Fruit fly (Drosophila melanogaster) whole organism, embryonic: ENCODE data around the gene heix.

Experiments used
- Abd-B ChIP-seq: fragments of 200-800 bp; sonication (Bioruptor generic); optimal IDR thresholded peaks from 2 replicates; lab custom pipeline; 2018; ENCODE audit warnings: missing biosample characterization, mild to moderate bottlenecking, missing genetic modification characterization, moderate library complexity
- CG10209 ChIP-seq: fragments of 200-800 bp; sonication (Bioruptor generic); optimal IDR thresholded peaks from 3 replicates; lab custom pipeline; 2017; ENCODE audit warnings: missing biosample characterization, mild to moderate bottlenecking, missing genetic modification characterization, missing genetic modification reagents
- CG1024 ChIP-seq: fragments of 200-800 bp; sonication (Bioruptor generic); IDR thresholded peaks from 2 replicates; pipeline ENCODE4 v1.3.6; 2022; ENCODE audit warnings: missing biosample characterization, missing genetic modification characterization
- CG13894 ChIP-seq: fragments of 200-800 bp; sonication (Bioruptor generic); optimal IDR thresholded peaks from 3 replicates; lab custom pipeline; 2018; ENCODE audit warnings: missing biosample characterization, mild to moderate bottlenecking, missing genetic modification characterization, moderate library complexity
- CG14441 ChIP-seq: fragments of 200-800 bp; sonication (Bioruptor generic); IDR thresholded peaks from 2 replicates; pipeline ENCODE4 v1.3.6; 2022; ENCODE audit warnings: missing biosample characterization, missing genetic modification characterization
- CG14667 ChIP-seq: fragments of 200-800 bp; sonication (Bioruptor generic); IDR thresholded peaks from 2 replicates; pipeline ENCODE4 v1.3.6; 2022; ENCODE audit warnings: missing biosample characterization, missing genetic modification characterization
- CG15514 ChIP-seq: fragments of 200-800 bp; sonication (Bioruptor generic); optimal IDR thresholded peaks from 3 replicates; lab custom pipeline; 2017; ENCODE audit warnings: missing biosample characterization, missing genetic modification characterization, mild to moderate bottlenecking, moderate library complexity, missing genetic modification reagents
- CG15601 ChIP-seq: fragments of 200-800 bp; sonication (Bioruptor generic); optimal IDR thresholded peaks from 3 replicates; lab custom pipeline; 2019; ENCODE audit warnings: missing biosample characterization, mild to moderate bottlenecking, missing genetic modification characterization, moderate library complexity
- CG18764 ChIP-seq: fragments of 200-800 bp; sonication (Bioruptor generic); optimal IDR thresholded peaks from 3 replicates; lab custom pipeline; 2016; ENCODE audit warnings: missing biosample characterization, missing genetic modification characterization
- CG2678 ChIP-seq: fragments of 200-800 bp; sonication (Bioruptor generic); optimal IDR thresholded peaks from 3 replicates; lab custom pipeline; 2019; ENCODE audit warnings: missing biosample characterization, mild to moderate bottlenecking, missing genetic modification characterization, moderate library complexity
- CG31365 ChIP-seq: fragments of 200-800 bp; sonication (Bioruptor generic); optimal IDR thresholded peaks from 2 replicates; lab custom pipeline; 2018; ENCODE audit warnings: missing biosample characterization, mild to moderate bottlenecking, missing genetic modification characterization
- CG31388 ChIP-seq: fragments of 200-800 bp; sonication (Bioruptor generic); optimal IDR thresholded peaks from 2 replicates; lab custom pipeline; 2016; ENCODE audit warnings: missing biosample characterization, missing genetic modification characterization
- CG4282 ChIP-seq: fragments of 200-800 bp; sonication (Bioruptor generic); optimal IDR thresholded peaks from 2 replicates; lab custom pipeline; 2016; ENCODE audit warnings: missing biosample characterization, missing genetic modification characterization
- CG4424 ChIP-seq: fragments of 200-800 bp; sonication (Bioruptor generic); optimal IDR thresholded peaks from 3 replicates; lab custom pipeline; 2016; ENCODE audit warnings: missing biosample characterization, missing genetic modification characterization
- CG6272 ChIP-seq: fragments of 200-800 bp; sonication (Bioruptor generic); IDR thresholded peaks from 2 replicates; pipeline ENCODE4 v1.3.6; 2022; ENCODE audit warnings: missing biosample characterization, missing genetic modification characterization
- CG6683 ChIP-seq: fragments of 200-800 bp; sonication (Bioruptor generic); optimal IDR thresholded peaks from 2 replicates; lab custom pipeline; 2017; ENCODE audit warnings: missing biosample characterization, mild to moderate bottlenecking, missing genetic modification characterization, missing genetic modification reagents
- CG8089 ChIP-seq: fragments of 200-800 bp; sonication (Bioruptor generic); optimal IDR thresholded peaks from 3 replicates; lab custom pipeline; 2016; ENCODE audit warnings: missing biosample characterization, missing genetic modification characterization
- CG8359 ChIP-seq: fragments of 200-800 bp; sonication (Bioruptor generic); optimal IDR thresholded peaks from 2 replicates; lab custom pipeline; 2017; ENCODE audit warnings: missing biosample characterization, mild to moderate bottlenecking, missing genetic modification characterization, borderline replicate concordance
- CHES-1-like ChIP-seq: fragments of 200-800 bp; sonication (Bioruptor generic); optimal IDR thresholded peaks from 2 replicates; lab custom pipeline; 2016; ENCODE audit warnings: missing biosample characterization, missing genetic modification characterization
- Dip3 ChIP-seq: fragments of 200-800 bp; sonication (Bioruptor generic); optimal IDR thresholded peaks from 3 replicates; lab custom pipeline; 2016; ENCODE audit warnings: missing biosample characterization, missing genetic modification characterization
- Elba2 ChIP-seq: fragments of 200-800 bp; sonication (Bioruptor generic); optimal IDR thresholded peaks from 3 replicates; lab custom pipeline; 2016; ENCODE audit warnings: missing biosample characterization, missing genetic modification characterization
- Gug ChIP-seq: fragments of 200-800 bp; sonication (Bioruptor generic); IDR thresholded peaks from 4 replicates; pipeline ENCODE4 v1.3.6; 2022; ENCODE audit warnings: missing biosample characterization, missing genetic modification characterization
- Hand ChIP-seq: fragments of 200-800 bp; sonication (Bioruptor generic); optimal IDR thresholded peaks from 2 replicates; lab custom pipeline; 2017; ENCODE audit warnings: mild to moderate bottlenecking, missing biosample characterization, missing genetic modification reagents, missing genetic modification characterization
- HmgZ ChIP-seq: fragments of 200-800 bp; sonication (Bioruptor generic); optimal IDR thresholded peaks from 2 replicates; lab custom pipeline; 2018; ENCODE audit warnings: missing biosample characterization, mild to moderate bottlenecking, missing genetic modification characterization
- MTF-1 ChIP-seq: fragments of 200-800 bp; sonication (Bioruptor generic); optimal IDR thresholded peaks from 2 replicates; lab custom pipeline; 2018; ENCODE audit warnings: missing biosample characterization, mild to moderate bottlenecking, missing genetic modification characterization, borderline replicate concordance
- Mad ChIP-seq: fragments of 200-800 bp; sonication (Bioruptor generic); optimal IDR thresholded peaks from 2 replicates; lab custom pipeline; 2016; ENCODE audit warnings: missing biosample characterization, missing genetic modification characterization
- NC2α ChIP-seq: fragments of 200-800 bp; sonication (Bioruptor generic); optimal IDR thresholded peaks from 2 replicates; lab custom pipeline; 2016; ENCODE audit warnings: missing biosample characterization, missing genetic modification characterization
- Pdp1 ChIP-seq, 2 experiments: fragments of 200-800 bp; sonication (Bioruptor generic); optimal IDR thresholded peaks; 3 replicates each; lab custom pipeline; 2016; ENCODE audit warnings: missing biosample characterization in 2 of 2, missing genetic modification characterization in 2 of 2, mild to moderate bottlenecking in 1 of 2, moderate library complexity in 1 of 2
- Ptx1 ChIP-seq: fragments of 200-800 bp; sonication (Bioruptor generic); IDR thresholded peaks from 2 replicates; pipeline ENCODE4 v1.3.6; 2022; ENCODE audit warnings: missing biosample characterization, missing genetic modification characterization
- Sox100B ChIP-seq: fragments of 200-800 bp; sonication (Bioruptor generic); optimal IDR thresholded peaks from 3 replicates; lab custom pipeline; 2018; ENCODE audit warnings: missing biosample characterization, mild to moderate bottlenecking, missing genetic modification characterization
- Sox102F ChIP-seq: fragments of 200-800 bp; sonication (Bioruptor generic); optimal IDR thresholded peaks from 2 replicates; lab custom pipeline; 2018; ENCODE audit warnings: missing biosample characterization, mild to moderate bottlenecking, missing genetic modification characterization, moderate library complexity
- Trl ChIP-seq, 3 experiments: fragments of >200 bp in 2 of 3; fragments of 200-800 bp in 1 of 3; sonication (Bioruptor generic) in 1 of 3; optimal IDR thresholded peaks; 2 replicates in 1 of 3; 3 replicates in 2 of 3; lab custom pipeline; 2016 to 2017; ENCODE audit warnings: missing biosample characterization in 1 of 3, missing genetic modification characterization in 1 of 3
- ab ChIP-seq: fragments of 200-800 bp; sonication (Bioruptor generic); optimal IDR thresholded peaks from 2 replicates; lab custom pipeline; 2016; ENCODE audit warnings: missing biosample characterization, missing genetic modification characterization
- bigmax ChIP-seq: fragments of 200-800 bp; sonication (Bioruptor generic); optimal IDR thresholded peaks from 2 replicates; lab custom pipeline; 2018; ENCODE audit warnings: missing biosample characterization, mild to moderate bottlenecking, missing genetic modification characterization
- btn ChIP-seq: fragments of 200-800 bp; sonication (Bioruptor generic); optimal IDR thresholded peaks from 2 replicates; lab custom pipeline; 2016; ENCODE audit warnings: missing biosample characterization, missing genetic modification characterization
- da ChIP-seq: fragments of 200-800 bp; sonication (Bioruptor generic); optimal IDR thresholded peaks from 2 replicates; lab custom pipeline; 2016; ENCODE audit warnings: missing biosample characterization, missing genetic modification characterization
- esg ChIP-seq: fragments of 200-800 bp; sonication (Bioruptor generic); conservative IDR thresholded peaks from 2 replicates; pipeline ENCODE4 v1.3.6; 2022; ENCODE audit warnings: missing biosample characterization, missing genetic modification characterization
- fd3F ChIP-seq: fragments of 200-800 bp; sonication (Bioruptor generic); optimal IDR thresholded peaks from 2 replicates; lab custom pipeline; 2018; ENCODE audit warnings: missing biosample characterization, mild to moderate bottlenecking, missing genetic modification characterization, moderate library complexity
- gem ChIP-seq: fragments of 200-800 bp; sonication (Bioruptor generic); optimal IDR thresholded peaks from 2 replicates; lab custom pipeline; 2019; ENCODE audit warnings: missing biosample characterization, mild to moderate bottlenecking, missing genetic modification characterization, moderate library complexity
- ham ChIP-seq: fragments of 200-800 bp; sonication (Bioruptor generic); IDR thresholded peaks from 2 replicates; pipeline ENCODE4 v1.3.6; 2022; ENCODE audit warnings: missing biosample characterization, missing genetic modification characterization
- lola ChIP-seq, 3 experiments: fragments of >200 bp in 2 of 3; fragments of 200-800 bp in 1 of 3; sonication (Bioruptor generic) in 1 of 3; optimal IDR thresholded peaks; 2 replicates each; lab custom pipeline; 2017 to 2019; ENCODE audit warnings: missing biosample characterization in 3 of 3, missing genetic modification characterization in 3 of 3, mild to moderate bottlenecking in 1 of 3, moderate library complexity in 1 of 3
- nerfin-1 ChIP-seq: fragments of 200-800 bp; sonication (Bioruptor generic); optimal IDR thresholded peaks from 3 replicates; lab custom pipeline; 2019; ENCODE audit warnings: missing biosample characterization, mild to moderate bottlenecking, missing genetic modification characterization, moderate library complexity
- ranshi ChIP-seq: fragments of 200-800 bp; sonication (Bioruptor generic); IDR thresholded peaks from 2 replicates; pipeline ENCODE4 v1.3.6; 2022; ENCODE audit warnings: missing biosample characterization, missing genetic modification characterization
- run ChIP-seq: fragments of 200-800 bp; sonication (Bioruptor generic); optimal IDR thresholded peaks from 3 replicates; lab custom pipeline; 2018; ENCODE audit warnings: missing biosample characterization, mild to moderate bottlenecking, missing genetic modification characterization
- sd ChIP-seq: fragments of 200-800 bp; sonication (Bioruptor generic); optimal IDR thresholded peaks from 3 replicates; lab custom pipeline; 2018; ENCODE audit warnings: missing biosample characterization, mild to moderate bottlenecking, missing genetic modification characterization, moderate library complexity
- stwl ChIP-seq: fragments of 200-800 bp; sonication (Bioruptor generic); optimal IDR thresholded peaks from 3 replicates; lab custom pipeline; 2018; ENCODE audit warnings: missing biosample characterization, mild to moderate bottlenecking, missing genetic modification characterization, moderate library complexity
- wdn ChIP-seq: fragments of 200-800 bp; sonication (Bioruptor generic); IDR thresholded peaks from 2 replicates; pipeline ENCODE4 v1.3.6; 2022; ENCODE audit warnings: missing biosample characterization, missing genetic modification characterization
- wor ChIP-seq: fragments of 200-800 bp; sonication (Bioruptor generic); IDR thresholded peaks from 2 replicates; pipeline ENCODE4 v1.3.6; 2022; ENCODE audit warnings: missing biosample characterization, missing genetic modification characterization

Gene heix

dm6 chr2L:16285692-16286359 lies 13.8 kb downstream of the heix start (continued):
- no peak for TF ChIP-seq CG1024 (GFP tag; lab: Robert Waterston, UW)
- peak; percentile 55 for TF ChIP-seq CG31388 (GFP tag; lab: Kevin White, UChicago)
- TF ChIP-seq Elba2 (GFP tag; lab: Kevin White, UChicago) = peak; percentile 46
- TF ChIP-seq stwl (tag; lab: Kevin White, UChicago) = peak; percentile 36
- peak; percentile 70 for TF ChIP-seq CG15514 (GFP tag; lab: Kevin White, UChicago)
- TF ChIP-seq Mad (GFP tag; lab: Kevin White, UChicago) = peak; percentile 85
- peak; percentile 67 for TF ChIP-seq MTF-1 (GFP tag; lab: Kevin White, UChicago)
- no peak for TF ChIP-seq CG14441 (GFP tag; lab: Robert Waterston, UW)
- TF ChIP-seq CG13894 = peak; percentile 76
- peak; percentile 90 for TF ChIP-seq HmgZ (tag; lab: Kevin White, UChicago)
- TF ChIP-seq Sox100B (GFP tag; lab: Kevin White, UChicago) = peak; percentile 69
- TF ChIP-seq CG8359 (GFP tag; lab: Kevin White, UChicago) = peak; percentile 78
- TF ChIP-seq nerfin-1 (tag; lab: Kevin White, UChicago) = peak; percentile 73
- peak; percentile 92 for TF ChIP-seq CG2678
- peak; percentile 86 to 97 for TF ChIP-seq Pdp1 (GFP tag; optimal IDR thresholded peaks at IDR 0.05; lab: Kevin White, UChicago)
- peak; percentile 38 for TF ChIP-seq da (GFP tag; lab: Kevin White, UChicago)
- TF ChIP-seq CG14667 (GFP tag; lab: Robert Waterston, UW) = no peak
- TF ChIP-seq CG15601 (tag; lab: Kevin White, UChicago) = peak; percentile 75
- TF ChIP-seq lola (GFP tag; optimal IDR thresholded peaks at IDR 0.05; lab: Kevin White, UChicago) = peak in 1 of 3 experiments; percentile 80
- peak; percentile 95 for TF ChIP-seq gem (tag; lab: Kevin White, UChicago)
- no peak for TF ChIP-seq ham
- peak; percentile 68 for TF ChIP-seq btn (GFP tag; lab: Kevin White, UChicago)
- peak; percentile 76 for TF ChIP-seq Hand (GFP tag; lab: Kevin White, UChicago)
- peak; percentile 15 for TF ChIP-seq ab (GFP tag; lab: Kevin White, UChicago)
- no peak for TF ChIP-seq wdn (GFP tag; lab: Robert Waterston, UW)
- peak; percentile 94 for TF ChIP-seq Sox102F (GFP tag; lab: Kevin White, UChicago)
- TF ChIP-seq CG4424 (GFP tag; lab: Kevin White, UChicago) = peak; percentile 83
- TF ChIP-seq ranshi (GFP tag; lab: Robert Waterston, UW) = no peak
- peak; percentile 47 for TF ChIP-seq NC2α (GFP tag; lab: Kevin White, UChicago)
- TF ChIP-seq CG8089 (GFP tag; lab: Kevin White, UChicago) = peak; percentile 78
- peak; percentile 36 for TF ChIP-seq bigmax (GFP tag; lab: Kevin White, UChicago)
- TF ChIP-seq CHES-1-like (GFP tag; lab: Kevin White, UChicago) = peak; percentile 74
- no peak for TF ChIP-seq esg (GFP tag; lab: Robert Waterston, UW)
- peak; percentile 60 for TF ChIP-seq CG6272
- peak; percentile 78 for TF ChIP-seq CG4282 (GFP tag; lab: Kevin White, UChicago)
- peak; percentile 83 for TF ChIP-seq CG18764
- TF ChIP-seq CG6683 (GFP tag; lab: Kevin White, UChicago) = peak; percentile 33
- TF ChIP-seq sd (tag; lab: Kevin White, UChicago) = peak; percentile 73
- TF ChIP-seq CG10209 = peak; percentile 82
- peak; percentile 84 for TF ChIP-seq Gug
- no peak for TF ChIP-seq wor (GFP tag; lab: Robert Waterston, UW)
- no peak for TF ChIP-seq Ptx1
- peak; percentile 86 for TF ChIP-seq fd3F (GFP tag; lab: Kevin White, UChicago)
- TF ChIP-seq Trl (optimal IDR thresholded peaks at IDR 0.05; lab: Kevin White, UChicago) = peak; percentile 68 to 87
- TF ChIP-seq Trl (GFP tag; optimal IDR thresholded peaks at IDR 0.05; lab: Kevin White, UChicago) = peak; percentile 65
- TF ChIP-seq CG31365 (tag; lab: Kevin White, UChicago) = peak; percentile 63
- peak; percentile 59 for TF ChIP-seq run (tag; lab: Kevin White, UChicago)
- TF ChIP-seq Dip3 (GFP tag; lab: Kevin White, UChicago) = peak; percentile 86
- TF ChIP-seq Abd-B (GFP tag; lab: Kevin White, UChicago) = peak; percentile 88
